Worm (Caenorhabditis elegans) whole organism, midembryonic: ENCODE results near the gene T13C2.2.

ENCODE experiments used
- T22C8.4 ChIP-seq: fragments of 200-800 bp; sonication (Bioruptor generic); IDR thresholded peaks from 2 replicates; pipeline ENCODE4 v1.3.6; 2022; ENCODE audit warnings: missing genetic modification characterization, missing compliant biosample characterization
- cog-1 ChIP-seq: sonication (generic microtip); optimal IDR thresholded peaks from 2 replicates; lab custom pipeline; 2016; ENCODE audit warnings: missing genetic modification characterization, missing compliant biosample characterization
- flt-1 ChIP-seq: fragments of 200-800 bp; sonication (Bioruptor generic); IDR thresholded peaks from 2 replicates; pipeline ENCODE4 v1.3.6; 2022; ENCODE audit warnings: missing genetic modification characterization, missing compliant biosample characterization
- med-1 ChIP-seq: sonication (generic microtip); optimal IDR thresholded peaks from 2 replicates; lab custom pipeline; 2017; ENCODE audit warnings: missing genetic modification characterization, mild to moderate bottlenecking, missing compliant biosample characterization, antibody characterized with exemption, missing genetic modification reagents; ENCODE audit not compliant: insufficient read depth
- ref-1 ChIP-seq: fragments of 200-800 bp; sonication (Bioruptor generic); conservative IDR thresholded peaks from 2 replicates; pipeline ENCODE4 v1.3.6; 2022; ENCODE audit warnings: missing genetic modification reagents, missing genetic modification characterization, missing compliant biosample characterization
- tab-1 ChIP-seq: fragments of 200-800 bp; sonication (Bioruptor generic); IDR thresholded peaks from 2 replicates; pipeline ENCODE4 v1.3.6; 2022; ENCODE audit warnings: missing genetic modification characterization, missing compliant biosample characterization
- ztf-23 ChIP-seq: fragments of 200-800 bp; sonication (Bioruptor generic); IDR thresholded peaks from 2 replicates; pipeline ENCODE4 v1.3.6; 2022; ENCODE audit warnings: missing genetic modification reagents, missing genetic modification characterization, missing compliant biosample characterization
- ztf-29 ChIP-seq: fragments of 200-800 bp; sonication (Bioruptor generic); IDR thresholded peaks from 2 replicates; pipeline ENCODE4 v1.3.6; 2022; ENCODE audit warnings: missing genetic modification reagents, missing genetic modification characterization, missing compliant biosample characterization

- TF ChIP-seq med-1 (GFP tag; lab: Kevin White, UChicago) (no peak), tab-1 (GFP tag; lab: Robert Waterston, UW) (no peak), cog-1 (tag; lab: Kevin White, UChicago) (no peak), T22C8.4 (no peak), flt-1 (GFP tag; lab: Robert Waterston, UW) (no peak), ztf-29 (no peak), ref-1 (no peak), ztf-23 (GFP tag; lab: Robert Waterston, UW) (no peak)
Observed at ce11 chrII:6742614-6743013, 49.4 kb upstream of the T13C2.2 start, which contains the start of gene F41G3.6.
